Worm (Caenorhabditis elegans) whole organism, L2 larva: ENCODE data around the gene str-27.

Experiments used
- C34F6.9 ChIP-seq: fragments of 150-350 bp; optimal IDR thresholded peaks from 2 replicates; lab custom pipeline; 2014; ENCODE audit warnings: missing biosample characterization, missing genetic modification characterization
- R02D3.7 ChIP-seq: fragments of 150-350 bp; optimal IDR thresholded peaks from 2 replicates; lab custom pipeline; 2014; ENCODE audit warnings: missing biosample characterization, missing genetic modification characterization
- aly-2 ChIP-seq: fragments of 150-350 bp; optimal IDR thresholded peaks from 2 replicates; lab custom pipeline; 2014; ENCODE audit warnings: missing biosample characterization, missing genetic modification characterization
- ceh-82 ChIP-seq: fragments of 150-350 bp; optimal IDR thresholded peaks from 2 replicates; lab custom pipeline; 2014; ENCODE audit warnings: missing biosample characterization, missing genetic modification characterization
- crh-2 ChIP-seq: sonication (generic microtip); optimal IDR thresholded peaks from 2 replicates; lab custom pipeline; 2017; ENCODE audit warnings: missing biosample characterization, missing genetic modification characterization
- elt-1 ChIP-seq: fragments of 150-350 bp; optimal IDR thresholded peaks from 2 replicates; lab custom pipeline; 2014; ENCODE audit warnings: missing biosample characterization, missing genetic modification characterization
- elt-3 ChIP-seq: sonication (generic microtip); optimal IDR thresholded peaks from 2 replicates; lab custom pipeline; 2017; ENCODE audit warnings: missing biosample characterization, missing genetic modification characterization
- lin-11 ChIP-seq: fragments of 150-350 bp; sonication (generic microtip); optimal IDR thresholded peaks from 2 replicates; lab custom pipeline; 2014; ENCODE audit warnings: missing biosample characterization, missing genetic modification characterization, inconsistent platforms, mixed read lengths
- lin-39 ChIP-seq: fragments of 150-350 bp; optimal IDR thresholded peaks from 2 replicates; lab custom pipeline; 2014; ENCODE audit warnings: missing biosample characterization, missing genetic modification reagents, missing genetic modification characterization
- lsy-2 ChIP-seq, 2 experiments: fragments of 150-350 bp in 1 of 2; sonication (generic microtip) in 1 of 2; optimal IDR thresholded peaks; 2 replicates each; lab custom pipeline; 2014 to 2017; ENCODE audit warnings: missing biosample characterization in 2 of 2, missing genetic modification characterization in 2 of 2
- nhr-11 ChIP-seq: fragments of 150-350 bp; optimal IDR thresholded peaks from 2 replicates; lab custom pipeline; 2014; ENCODE audit warnings: missing biosample characterization, missing genetic modification characterization
- nhr-129 ChIP-seq: fragments of 150-350 bp; optimal IDR thresholded peaks from 2 replicates; lab custom pipeline; 2014; ENCODE audit warnings: missing biosample characterization, missing genetic modification characterization
- nhr-77 ChIP-seq: fragments of 150-350 bp; optimal IDR thresholded peaks from 2 replicates; lab custom pipeline; 2014; ENCODE audit warnings: missing biosample characterization, missing genetic modification characterization
- sma-9 ChIP-seq, 2 experiments: fragments of 150-350 bp in 1 of 2; sonication (generic microtip) in 1 of 2; optimal IDR thresholded peaks; 2 replicates each; lab custom pipeline; 2014 to 2016; ENCODE audit warnings: missing genetic modification characterization in 2 of 2, mild to moderate bottlenecking in 1 of 2, missing biosample characterization in 1 of 2, missing compliant biosample characterization in 1 of 2, missing genetic modification reagents in 1 of 2, moderate library complexity in 1 of 2
- zag-1 ChIP-seq: fragments of 150-350 bp; optimal IDR thresholded peaks from 2 replicates; lab custom pipeline; 2014; ENCODE audit warnings: missing biosample characterization, missing genetic modification characterization
- ztf-4 ChIP-seq: fragments of 150-350 bp; optimal IDR thresholded peaks from 2 replicates; lab custom pipeline; 2014; ENCODE audit warnings: missing biosample characterization, missing genetic modification characterization

str-27 gene

ce11 chrV:15685599-15685998, 50.0 kb downstream of the str-27 start, which contains the start of gene nhr-196:
TSS of gene nhr-196 (plus strand) at chrV:15685716.
- TF ChIP-seq crh-2 (tag; lab: Kevin White, UChicago) = no peak
- no peak for TF ChIP-seq ztf-4 (tag; lab: Kevin White, UChicago)
- TF ChIP-seq C34F6.9 = no peak
- no peak for TF ChIP-seq nhr-77 (tag; lab: Kevin White, UChicago)
- TF ChIP-seq elt-3 (tag; lab: Kevin White, UChicago) = no peak
- no peak for TF ChIP-seq nhr-129 (tag; lab: Kevin White, UChicago)
- no peak for TF ChIP-seq elt-1
- no peak for TF ChIP-seq ceh-82 (tag; lab: Kevin White, UChicago)
- TF ChIP-seq R02D3.7 (tag; lab: Kevin White, UChicago) = no peak
- TF ChIP-seq lin-39 (tag; lab: Kevin White, UChicago) = no peak
- no peak for TF ChIP-seq zag-1 (tag; lab: Kevin White, UChicago)
- no peak for TF ChIP-seq sma-9 (GFP tag; optimal IDR thresholded peaks at IDR 0.05; lab: Kevin White, UChicago)
- no peak for TF ChIP-seq sma-9 (tag; optimal IDR thresholded peaks at IDR 0.05; lab: Kevin White, UChicago)
- no peak for TF ChIP-seq lsy-2 (tag; optimal IDR thresholded peaks at IDR 0.05; lab: Kevin White, UChicago)
- TF ChIP-seq lin-11 = no peak
- no peak for TF ChIP-seq aly-2 (tag; lab: Kevin White, UChicago)
- no peak for TF ChIP-seq nhr-11 (tag; lab: Kevin White, UChicago)
